Fruit fly (Drosophila melanogaster): ENCODE measurements around the gene CG42831.

CG42831 gene

DNA sequence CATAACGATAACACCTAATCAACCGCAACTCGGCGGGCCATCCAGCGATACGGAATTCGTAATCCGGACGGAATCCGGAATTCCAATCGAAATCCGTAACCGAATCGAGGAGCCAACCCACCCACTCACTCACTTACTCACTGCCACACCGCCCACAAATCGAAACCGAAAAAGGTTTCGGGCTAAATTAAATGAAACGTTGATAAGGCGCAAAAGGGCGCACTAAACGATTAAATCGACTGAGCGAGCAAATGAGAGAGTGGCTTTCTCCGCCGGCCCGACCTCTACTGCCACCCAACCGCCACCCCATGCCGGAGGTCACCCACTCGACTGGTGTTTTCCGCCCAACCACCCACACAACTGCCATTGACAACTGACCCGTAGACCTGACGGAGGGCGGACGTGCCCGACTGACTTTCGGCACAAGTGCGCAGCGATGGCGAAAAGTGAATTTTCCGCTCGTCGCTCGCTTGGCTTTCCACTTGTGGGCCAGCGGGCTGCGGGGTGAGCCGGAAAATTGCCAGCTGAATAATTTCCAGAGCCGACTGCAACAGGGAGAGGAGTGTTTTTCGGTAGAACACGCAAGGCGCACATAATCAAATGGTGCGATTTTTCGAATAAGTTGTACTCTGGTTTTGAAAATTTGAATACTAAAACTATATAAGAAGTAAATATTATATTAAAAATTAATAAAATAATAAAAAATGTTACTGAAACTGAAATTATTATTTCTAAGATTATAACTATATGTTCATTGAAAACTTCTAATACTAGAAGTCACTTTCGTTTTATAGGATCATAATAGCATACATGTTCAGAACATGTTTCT, 2.3 kb downstream of the CG42831 start (continued):
- peak; percentile 23 for TF ChIP-seq PHDP (tag; optimal IDR thresholded peaks at IDR 0.05)

dm6 chr3L:10817670-10818650, 3.3 kb downstream of the CG42831 start:
- TF ChIP-seq CG1233 (GFP tag; optimal IDR thresholded peaks at IDR 0.05): no peak
- TF ChIP-seq twi (tag; optimal IDR thresholded peaks at IDR 0.05): no peak
- TF ChIP-seq fd3F (GFP tag; optimal IDR thresholded peaks at IDR 0.05): no peak
- TF ChIP-seq ato (GFP tag; IDR thresholded peaks at IDR 0.05; ENCODE audit: partially characterized antibody): no peak
- no peak for TF ChIP-seq CG9609 (GFP tag; optimal IDR thresholded peaks at IDR 0.05)
- TF ChIP-seq Neu2 (GFP tag; optimal IDR thresholded peaks at IDR 0.05; ENCODE audit: borderline replicate concordance): no peak
- 0 out of 3 replicates have a peak, but pooled peaks have one; percentile 13 for TF ChIP-seq CG11093 (GFP tag; IDR thresholded peaks at IDR 0.05)
- TF ChIP-seq Deaf1 (tag; optimal IDR thresholded peaks at IDR 0.05): peak; percentile 24
- TF ChIP-seq Gsc (GFP tag; IDR thresholded peaks at IDR 0.05): no peak
- TF ChIP-seq CG17802 (tag; optimal IDR thresholded peaks at IDR 0.05): no peak
- peak; percentile 94 for TF ChIP-seq CG31224 (GFP tag; IDR thresholded peaks at IDR 0.05)
- peak; percentile 50 for TF ChIP-seq CG2120 (GFP tag; optimal IDR thresholded peaks at IDR 0.05)
- no peak for TF ChIP-seq Nf-YB (GFP tag; optimal IDR thresholded peaks at IDR 0.05)
- no peak for TF ChIP-seq Dip2 (GFP tag; IDR thresholded peaks at IDR 0.05)
- no peak for TF ChIP-seq Rx (GFP tag; IDR thresholded peaks at IDR 0.05)
- no peak for TF ChIP-seq CG3407 (GFP tag; optimal IDR thresholded peaks at IDR 0.05)
- TF ChIP-seq Dref (GFP tag; IDR thresholded peaks at IDR 0.05): no peak
- peak; percentile 4 to 24 for TF ChIP-seq Pdp1 (GFP tag; optimal IDR thresholded peaks at IDR 0.05)
- TF ChIP-seq CG2875 (GFP tag; optimal IDR thresholded peaks at IDR 0.05): no peak
- peak; percentile 42 for TF ChIP-seq CoRest (tag; optimal IDR thresholded peaks at IDR 0.05)
- no peak for TF ChIP-seq zfh1 (GFP tag; IDR thresholded peaks at IDR 0.05)
- TF ChIP-seq HLHmδ (GFP tag; optimal IDR thresholded peaks at IDR 0.05): no peak
- TF ChIP-seq CG11696 (GFP tag; IDR thresholded peaks at IDR 0.05): no peak
- no peak for TF ChIP-seq CG10147 (GFP tag; optimal IDR thresholded peaks at IDR 0.05)
- no peak for TF ChIP-seq salm (tag; optimal IDR thresholded peaks at IDR 0.05)
- no peak for TF ChIP-seq pfk (GFP tag; optimal IDR thresholded peaks at IDR 0.05)
- TF ChIP-seq mam (GFP tag; optimal IDR thresholded peaks at IDR 0.05): peak; percentile 19
- TF ChIP-seq da (GFP tag; optimal IDR thresholded peaks at IDR 0.05): no peak
- no peak for TF ChIP-seq pan (optimal IDR thresholded peaks at IDR 0.05)
- no peak for TF ChIP-seq pan (GFP tag; optimal IDR thresholded peaks at IDR 0.05 in 1 of 2, IDR thresholded peaks at IDR 0.05 in 1 of 2)
- TF ChIP-seq Optix (GFP tag; IDR thresholded peaks at IDR 0.05): no peak
- no peak for TF ChIP-seq Antp (GFP tag; optimal IDR thresholded peaks at IDR 0.05)
- no peak for TF ChIP-seq aop (GFP tag; IDR thresholded peaks at IDR 0.05)
- TF ChIP-seq CG4360 (GFP tag; IDR thresholded peaks at IDR 0.05): no peak
- TF ChIP-seq CrebB (tag; optimal IDR thresholded peaks at IDR 0.05): no peak
- TF ChIP-seq unpg (GFP tag; optimal IDR thresholded peaks at IDR 0.05): no peak
- TF ChIP-seq CG31365 (tag; optimal IDR thresholded peaks at IDR 0.05): no peak
- peak; percentile 54 for TF ChIP-seq Meics (GFP tag; optimal IDR thresholded peaks at IDR 0.05)
- no peak for TF ChIP-seq al (GFP tag; IDR thresholded peaks at IDR 0.05)
- TF ChIP-seq CG10431 (GFP tag; optimal IDR thresholded peaks at IDR 0.05): no peak
- no peak for TF ChIP-seq cas (GFP tag; IDR thresholded peaks at IDR 0.05)
- no peak for TF ChIP-seq CG2129 (GFP tag; IDR thresholded peaks at IDR 0.05; ENCODE audit: partially characterized antibody)
- TF ChIP-seq CG3847 (GFP tag; IDR thresholded peaks at IDR 0.05): no peak
- no peak for TF ChIP-seq z (GFP tag; IDR thresholded peaks at IDR 0.05)

Data from whole organism, embryonic.